Fruit fly (Drosophila melanogaster) whole organism, wandering third instar larva: ENCODE results near the gene pn.

Source experiments
- Abd-B ChIP-seq: fragments of >200 bp; optimal IDR thresholded peaks from 2 replicates; lab custom pipeline; 2017; ENCODE audit warnings: missing biosample characterization, missing genetic modification characterization
- CG32264 ChIP-seq: fragments of 200-800 bp; sonication (Bioruptor generic); optimal IDR thresholded peaks from 2 replicates; lab custom pipeline; 2016; ENCODE audit warnings: missing biosample characterization, missing genetic modification characterization
- CG9705 ChIP-seq: fragments of 200-800 bp; sonication (Bioruptor generic); optimal IDR thresholded peaks from 2 replicates; lab custom pipeline; 2018; ENCODE audit warnings: missing biosample characterization, mild to moderate bottlenecking, missing genetic modification characterization
- Dfd ChIP-seq: fragments of >200 bp; optimal IDR thresholded peaks from 2 replicates; lab custom pipeline; 2017; ENCODE audit warnings: missing biosample characterization, missing genetic modification characterization
- HLH106 ChIP-seq: fragments of 200-800 bp; optimal IDR thresholded peaks from 3 replicates; lab custom pipeline; 2019; ENCODE audit warnings: missing biosample characterization, mild to moderate bottlenecking, missing genetic modification characterization, moderate library complexity
- Hnf4 ChIP-seq: fragments of 200-800 bp; sonication (Bioruptor generic); optimal IDR thresholded peaks from 2 replicates; lab custom pipeline; 2016; ENCODE audit warnings: missing biosample characterization, mild to moderate bottlenecking, missing genetic modification characterization
- Hr78 ChIP-seq: fragments of >200 bp; optimal IDR thresholded peaks from 2 replicates; lab custom pipeline; 2017; ENCODE audit warnings: missing biosample characterization, missing genetic modification characterization
- Hr83 ChIP-seq: fragments of 200-300 bp; sonication (Bioruptor generic); optimal IDR thresholded peaks from 2 replicates; lab custom pipeline; 2016; ENCODE audit warnings: missing biosample characterization, mild to moderate bottlenecking, missing genetic modification characterization, moderate library complexity; ENCODE audit not compliant: poor library complexity, severe bottlenecking
- Jra ChIP-seq: sonication (Bioruptor generic); optimal IDR thresholded peaks from 2 replicates; lab custom pipeline; 2016; ENCODE audit warnings: missing biosample characterization, missing genetic modification characterization
- Mio ChIP-seq: sonication (Bioruptor generic); optimal IDR thresholded peaks from 2 replicates; lab custom pipeline; 2016; ENCODE audit warnings: missing biosample characterization, missing genetic modification characterization
- Myc ChIP-seq: fragments of >200 bp; optimal IDR thresholded peaks from 2 replicates; lab custom pipeline; 2017
- OdsH ChIP-seq: fragments of 200-800 bp; sonication (Bioruptor generic); optimal IDR thresholded peaks from 2 replicates; lab custom pipeline; 2016; ENCODE audit warnings: missing biosample characterization, mild to moderate bottlenecking, missing genetic modification characterization
- Rel ChIP-seq, 2 experiments: fragments of 200-800 bp; sonication (Bioruptor generic) in 1 of 2; optimal IDR thresholded peaks; 2 replicates in 1 of 2; 3 replicates in 1 of 2; lab custom pipeline; 2016 to 2019; ENCODE audit warnings: mild to moderate bottlenecking in 2 of 2, missing biosample characterization in 2 of 2, missing genetic modification characterization in 2 of 2, moderate library complexity in 1 of 2
- Sp1 ChIP-seq: fragments of 200-800 bp; sonication (Bioruptor generic); optimal IDR thresholded peaks from 3 replicates; lab custom pipeline; 2019; ENCODE audit warnings: missing biosample characterization, mild to moderate bottlenecking, missing genetic modification characterization, moderate library complexity
- Vsx2 ChIP-seq: fragments of 200-300, 225-300 bp; sonication (Bioruptor generic); optimal IDR thresholded peaks from 2 replicates; lab custom pipeline; 2018; ENCODE audit warnings: missing biosample characterization, missing genetic modification characterization; ENCODE audit not compliant: partially characterized antibody
- br ChIP-seq: fragments of 200-800 bp; sonication (Bioruptor generic); optimal IDR thresholded peaks from 2 replicates; lab custom pipeline; 2016; ENCODE audit warnings: missing biosample characterization, missing genetic modification characterization
- brk ChIP-seq: fragments of 200-800 bp; sonication (Bioruptor generic); optimal IDR thresholded peaks from 2 replicates; lab custom pipeline; 2016; ENCODE audit warnings: missing biosample characterization, mild to moderate bottlenecking, missing genetic modification characterization
- dl ChIP-seq, 2 experiments: fragments of 175-275, 200-275 bp in 1 of 2; fragments of 200-275 bp in 1 of 2; sonication (Bioruptor generic); optimal IDR thresholded peaks; lab custom pipeline; 2018; ENCODE audit warnings: mild to moderate bottlenecking in 2 of 2, missing biosample characterization in 2 of 2, missing genetic modification characterization in 2 of 2, moderate library complexity in 2 of 2; ENCODE audit not compliant: partially characterized antibody in 2 of 2, insufficient read depth in 1 of 2
- dsf ChIP-seq: sonication (Bioruptor generic); optimal IDR thresholded peaks from 2 replicates; lab custom pipeline; 2016; ENCODE audit warnings: missing biosample characterization, missing genetic modification characterization, borderline replicate concordance
- ey ChIP-seq: fragments of 200-800 bp; sonication (Bioruptor generic); optimal IDR thresholded peaks from 2 replicates; lab custom pipeline; 2016; ENCODE audit warnings: missing biosample characterization, missing genetic modification characterization
- foxo ChIP-seq, 2 experiments: fragments of 200-800 bp; sonication (Bioruptor generic); optimal IDR thresholded peaks; 2 replicates in 1 of 2; 3 replicates in 1 of 2; lab custom pipeline; 2016 to 2017; ENCODE audit warnings: missing biosample characterization in 2 of 2, missing genetic modification characterization in 2 of 2
- fru ChIP-seq: fragments of 200-800 bp; sonication (Bioruptor generic); optimal IDR thresholded peaks from 3 replicates; lab custom pipeline; 2016; ENCODE audit warnings: missing biosample characterization, mild to moderate bottlenecking, missing genetic modification characterization
- h ChIP-seq: fragments of 200-800 bp; sonication (Bioruptor generic); optimal IDR thresholded peaks from 3 replicates; lab custom pipeline; 2016; ENCODE audit warnings: missing biosample characterization, mild to moderate bottlenecking, missing genetic modification characterization
- lola ChIP-seq: fragments of >200 bp; optimal IDR thresholded peaks from 2 replicates; lab custom pipeline; 2017; ENCODE audit warnings: missing biosample characterization, missing genetic modification characterization
- psq ChIP-seq: fragments of 200-800 bp; sonication (Bioruptor generic); optimal IDR thresholded peaks from 3 replicates; lab custom pipeline; 2017; ENCODE audit warnings: missing biosample characterization, mild to moderate bottlenecking, missing genetic modification characterization, moderate library complexity
- rgr ChIP-seq: fragments of 200-800 bp; sonication (Bioruptor generic); optimal IDR thresholded peaks from 3 replicates; lab custom pipeline; 2016; ENCODE audit warnings: missing biosample characterization, mild to moderate bottlenecking, missing genetic modification characterization
- sage ChIP-seq: fragments of 200-800 bp; sonication (Bioruptor generic); optimal IDR thresholded peaks from 2 replicates; lab custom pipeline; 2016; ENCODE audit warnings: missing biosample characterization, mild to moderate bottlenecking, missing genetic modification characterization
- sv ChIP-seq: fragments of 200-800 bp; sonication (Bioruptor generic); optimal IDR thresholded peaks from 3 replicates; lab custom pipeline; 2016; ENCODE audit warnings: missing biosample characterization, missing genetic modification characterization
- tai ChIP-seq: sonication (Bioruptor generic); optimal IDR thresholded peaks from 2 replicates; lab custom pipeline; 2016; ENCODE audit warnings: missing biosample characterization, missing genetic modification characterization
- usp ChIP-seq: fragments of >200 bp; optimal IDR thresholded peaks from 2 replicates; lab custom pipeline; 2017; ENCODE audit warnings: missing biosample characterization, missing genetic modification characterization
- woc ChIP-seq: sonication (Bioruptor generic); optimal IDR thresholded peaks from 2 replicates; lab custom pipeline; 2016; ENCODE audit warnings: missing biosample characterization, mild to moderate bottlenecking, missing genetic modification characterization

The pn gene

DNA sequence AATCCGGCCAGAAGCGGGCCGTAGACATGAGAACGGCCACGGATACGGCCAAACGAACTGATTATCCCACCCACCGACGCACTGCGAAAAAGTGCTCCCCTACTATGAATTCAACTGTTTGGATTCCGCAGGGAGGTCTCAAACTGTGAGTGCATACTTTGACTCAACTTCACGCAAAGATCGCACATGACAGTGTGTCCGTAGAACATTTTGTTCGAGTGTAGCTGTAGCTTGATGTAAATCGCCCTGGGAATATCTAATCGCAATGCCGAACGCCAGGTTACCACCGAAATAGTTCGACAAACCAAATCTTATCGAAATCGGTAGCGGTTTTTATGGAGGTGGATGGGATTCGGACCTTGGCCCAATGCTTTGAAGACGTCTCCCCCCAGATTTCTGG lies 20.0 kb upstream of the pn start:
- TF ChIP-seq h (GFP tag; lab: Kevin White, UChicago) (no peak), psq (GFP tag; lab: Kevin White, UChicago) (no peak), sage (GFP tag; lab: Kevin White, UChicago) (no peak), brk (no peak), Mio (no peak), Hnf4 (GFP tag; lab: Kevin White, UChicago) (no peak), Hr78 (GFP tag; lab: Kevin White, UChicago) (no peak), Hr83 (GFP tag; lab: Kevin White, UChicago) (no peak), HLH106 (tag; lab: Kevin White, UChicago) (no peak), Vsx2 (GFP tag; lab: Kevin White, UChicago) (no peak), Myc (lab: Kevin White, UChicago) (no peak), Sp1 (GFP tag; lab: Kevin White, UChicago) (no peak), foxo (GFP tag; optimal IDR thresholded peaks at IDR 0.05; lab: Kevin White, UChicago) (no peak), rgr (GFP tag; lab: Kevin White, UChicago) (no peak), CG9705 (GFP tag; lab: Kevin White, UChicago) (no peak), sv (no peak), dl (GFP tag; optimal IDR thresholded peaks at IDR 0.05; lab: Kevin White, UChicago; ENCODE audit: insufficient read depth in 1 of 2, partially characterized antibody in 2 of 2) (no peak)

DNA sequence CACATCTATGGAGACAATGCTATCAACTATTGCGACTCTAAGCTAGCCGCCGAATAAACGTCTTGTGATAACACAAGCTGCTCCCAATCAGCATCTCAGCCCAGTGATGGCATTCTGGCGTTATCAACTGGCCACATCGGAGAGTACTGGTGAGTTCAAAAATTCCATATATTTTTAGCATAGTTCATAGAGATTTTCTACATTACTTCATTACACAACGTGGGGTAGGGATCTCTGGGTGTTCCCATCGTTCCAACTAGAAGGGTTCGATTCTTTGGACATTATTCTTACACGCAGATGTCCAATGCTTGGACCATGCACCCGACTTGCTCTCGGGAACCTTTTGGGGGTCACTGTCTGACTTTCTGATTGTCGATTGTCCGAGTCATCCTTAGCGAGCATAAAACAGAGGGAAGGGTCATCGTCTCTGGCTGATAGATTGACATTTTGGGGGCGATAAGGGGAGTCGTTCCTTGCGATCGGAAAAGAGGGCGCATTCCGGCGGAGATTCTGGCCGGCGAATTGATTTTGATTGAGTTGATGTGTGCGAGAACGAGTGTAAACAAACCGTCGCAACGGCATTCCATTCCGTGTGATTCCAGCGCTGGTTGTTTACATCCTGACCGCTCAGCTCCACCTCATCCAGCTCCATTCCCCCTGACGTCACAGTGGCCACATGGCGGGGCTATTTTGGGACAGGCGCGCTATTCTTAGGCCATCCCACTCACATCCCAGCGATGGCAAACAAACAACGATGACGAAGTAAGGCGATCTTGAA lies 18.7 kb upstream of the pn start, which contains the start of the genes Cyp4d1 and CG3630:
Gene Cyp4d1 (minus strand): TSS at position 51 of the 778 bp plus-strand sequence.
Gene CG3630 (plus strand): TSS at position 67 of the 778 bp plus-strand sequence.
- TF ChIP-seq brk (no peak), Rel (GFP tag; optimal IDR thresholded peaks at IDR 0.05; lab: Kevin White, UChicago) (no peak), Rel (tag; optimal IDR thresholded peaks at IDR 0.05; lab: Kevin White, UChicago) (peak; percentile 92)

DNA sequence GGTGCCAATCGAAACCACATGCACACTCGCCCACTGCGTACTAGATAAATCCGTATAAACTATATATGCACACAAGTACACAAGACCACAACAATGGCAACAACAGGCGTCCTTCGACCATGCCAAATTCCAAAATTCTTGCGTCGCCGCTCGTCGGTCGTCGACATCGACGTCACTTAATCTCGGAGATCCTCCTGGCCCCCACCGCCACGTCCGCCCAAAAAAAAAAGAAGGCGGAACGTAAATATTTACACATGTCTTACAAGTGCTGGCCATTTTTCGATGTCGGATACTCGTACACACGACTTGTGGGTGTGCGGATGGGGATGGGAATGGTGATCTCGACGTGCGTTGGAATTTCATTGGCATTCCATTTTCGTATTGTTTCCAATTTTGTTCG lies 17.7 kb upstream of the pn start:
- TF ChIP-seq Vsx2 (GFP tag; lab: Kevin White, UChicago), result no peak
- no peak for TF ChIP-seq ey (GFP tag; lab: Kevin White, UChicago)
- no peak for TF ChIP-seq sv
- TF ChIP-seq Hr83 (GFP tag; lab: Kevin White, UChicago), result no peak
- TF ChIP-seq brk, result no peak
- TF ChIP-seq usp (GFP tag; lab: Kevin White, UChicago), result no peak
- no peak for TF ChIP-seq foxo (GFP tag; optimal IDR thresholded peaks at IDR 0.05; lab: Kevin White, UChicago)
- no peak for TF ChIP-seq dsf (GFP tag; lab: Kevin White, UChicago)
- no peak for TF ChIP-seq psq (GFP tag; lab: Kevin White, UChicago)
- no peak for TF ChIP-seq Hr78 (GFP tag; lab: Kevin White, UChicago)
- TF ChIP-seq tai (GFP tag; lab: Kevin White, UChicago), result no peak
- TF ChIP-seq br (GFP tag; lab: Kevin White, UChicago), result no peak
- no peak for TF ChIP-seq lola (GFP tag; lab: Kevin White, UChicago)

DNA sequence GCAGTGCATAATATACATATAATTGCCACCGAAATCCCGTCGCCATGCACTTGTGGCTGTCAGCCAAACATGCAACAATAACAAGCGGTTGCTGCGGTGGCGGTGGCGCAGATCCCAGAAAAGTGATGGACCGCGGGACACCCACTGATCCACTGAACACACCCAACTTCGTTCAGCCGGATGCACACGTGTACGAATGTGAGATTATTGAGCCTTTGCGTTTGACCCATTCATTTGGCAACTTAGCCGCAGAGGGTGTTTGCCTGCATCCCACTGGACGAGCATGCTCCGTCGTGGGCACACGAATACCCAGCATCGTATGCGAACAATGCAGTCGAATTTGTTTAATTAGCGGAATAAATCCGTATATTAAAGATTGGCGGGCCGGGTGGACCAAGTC lies 15.6 kb upstream of the pn start:
- TF ChIP-seq Hr78 (GFP tag; lab: Kevin White, UChicago), result no peak
- TF ChIP-seq dl (GFP tag; optimal IDR thresholded peaks at IDR 0.05; lab: Kevin White, UChicago; ENCODE audit: insufficient read depth in 1 of 2, partially characterized antibody in 2 of 2), result no peak
- TF ChIP-seq, all 38 proteins: peak for 0

DNA sequence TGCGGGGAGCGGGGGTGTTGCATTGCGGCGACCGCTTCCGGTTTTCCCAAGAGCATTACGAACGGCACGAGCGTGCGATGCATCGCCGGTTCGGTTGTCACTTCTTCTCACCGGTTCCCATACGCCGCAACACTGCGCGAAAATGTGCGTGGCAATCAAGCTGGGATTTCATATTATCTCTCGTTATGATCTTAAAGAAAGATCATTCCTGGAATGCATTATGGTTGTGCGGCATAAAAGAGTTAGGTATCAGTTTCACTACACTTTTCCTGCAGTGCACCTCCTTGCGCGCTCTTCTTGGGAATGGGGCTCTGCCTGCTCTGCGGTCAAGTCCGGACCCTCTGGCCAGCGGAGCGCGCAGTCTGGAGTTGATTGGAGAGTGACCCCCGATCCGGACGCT lies 14.9 kb upstream of the pn start:
- TF ChIP-seq Abd-B (GFP tag; lab: Kevin White, UChicago), result no peak
- no peak for TF ChIP-seq Sp1 (GFP tag; lab: Kevin White, UChicago)
- TF ChIP-seq lola (GFP tag; lab: Kevin White, UChicago), result no peak

DNA sequence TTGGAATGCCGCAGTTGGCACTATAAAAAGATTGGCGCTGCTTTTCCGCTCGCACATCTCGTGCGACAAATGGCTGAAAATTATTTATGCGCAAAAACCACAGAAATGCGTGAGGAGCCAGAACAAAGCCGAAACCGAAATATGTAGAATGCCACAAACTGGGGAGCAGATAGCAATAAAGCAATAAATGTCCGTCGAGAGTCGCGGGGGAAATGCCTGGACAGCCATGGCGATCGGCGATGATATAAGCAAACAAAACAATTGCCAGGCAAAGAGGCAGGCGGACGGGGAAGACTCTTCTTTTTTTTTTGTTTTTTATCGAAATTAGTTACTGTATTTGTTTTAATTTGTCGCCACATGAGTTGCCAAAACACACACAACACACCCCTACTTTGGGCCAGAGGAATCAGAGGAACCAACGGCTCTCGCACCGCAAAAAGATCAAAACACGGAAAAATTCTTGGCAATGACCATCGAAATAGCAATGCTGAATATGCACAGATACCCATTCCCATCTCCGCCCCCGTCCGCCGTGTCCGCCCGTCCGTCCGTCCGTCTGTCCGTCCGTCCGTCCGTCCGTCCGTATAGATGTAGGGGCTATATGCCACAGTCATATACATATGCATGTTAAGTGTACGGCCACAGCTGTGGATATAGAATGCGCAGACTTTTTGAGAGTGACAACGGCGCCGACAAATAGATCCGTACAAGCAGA lies 12.4 kb upstream of the pn start:
- no peak for TF ChIP-seq woc (GFP tag; lab: Kevin White, UChicago)
- no peak for TF ChIP-seq OdsH (GFP tag; lab: Kevin White, UChicago)
- TF ChIP-seq sage (GFP tag; lab: Kevin White, UChicago), result no peak
- TF ChIP-seq psq (GFP tag; lab: Kevin White, UChicago), result no peak
- no peak for TF ChIP-seq Dfd
- TF ChIP-seq foxo (GFP tag; optimal IDR thresholded peaks at IDR 0.05; lab: Kevin White, UChicago), result no peak
- TF ChIP-seq h (GFP tag; lab: Kevin White, UChicago), result no peak
- no peak for TF ChIP-seq HLH106 (tag; lab: Kevin White, UChicago)
- TF ChIP-seq Jra (GFP tag; lab: Kevin White, UChicago), result no peak
- TF ChIP-seq tai (GFP tag; lab: Kevin White, UChicago), result no peak
- TF ChIP-seq Rel (GFP tag; optimal IDR thresholded peaks at IDR 0.05; lab: Kevin White, UChicago), result no peak
- no peak for TF ChIP-seq Rel (tag; optimal IDR thresholded peaks at IDR 0.05; lab: Kevin White, UChicago)
- TF ChIP-seq fru (GFP tag; lab: Kevin White, UChicago), result no peak
- no peak for TF ChIP-seq Hr83 (GFP tag; lab: Kevin White, UChicago)
- TF ChIP-seq CG32264 (GFP tag; lab: Kevin White, UChicago), result no peak
- TF ChIP-seq br (GFP tag; lab: Kevin White, UChicago), result no peak
- TF ChIP-seq brk, result no peak
- no peak for TF ChIP-seq ey (GFP tag; lab: Kevin White, UChicago)
- TF ChIP-seq Hnf4 (GFP tag; lab: Kevin White, UChicago), result no peak
